Worm (Caenorhabditis elegans) whole organism, L4/young adult: ENCODE measurements around the gene sri-78.
"Not testable (repeated sequence)": the region's sequence is repeated elsewhere in the genome, so short reads cannot be mapped to it uniquely, and the experiment has no call there.

Source experiments
- W03F9.2 ChIP-seq: fragments of 150-350 bp; optimal IDR thresholded peaks from 2 replicates; lab custom pipeline; 2014; ENCODE audit warnings: missing biosample characterization, missing genetic modification characterization
- dao-5 ChIP-seq: sonication (generic microtip); optimal IDR thresholded peaks from 2 replicates; lab custom pipeline; 2016; ENCODE audit warnings: missing genotype, missing genetic modification characterization, moderate library complexity, missing compliant biosample characterization

DNA sequence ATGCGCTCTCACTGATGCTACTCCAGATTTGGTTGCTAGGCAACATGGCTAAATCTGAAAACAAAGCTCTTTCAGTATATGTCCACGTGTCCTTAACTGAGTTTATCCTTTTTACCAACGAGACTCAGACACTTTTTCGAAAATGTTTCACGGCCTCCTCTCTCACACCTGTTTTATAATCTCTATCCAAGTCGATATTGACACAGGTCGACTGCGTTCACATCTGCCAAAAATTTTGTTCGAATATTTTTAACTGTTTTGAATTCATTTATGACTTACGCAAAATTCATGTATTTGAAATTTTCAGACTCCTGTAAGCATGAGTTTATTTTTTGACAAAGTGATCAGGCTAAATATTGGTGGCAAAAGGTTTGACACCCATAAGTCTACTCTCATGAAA is 30.8 kb downstream of the sri-78 start, which contains the start of gene ZC239.3:
- not testable (repeated sequence) for TF ChIP-seq dao-5, W03F9.2 (tag; lab: Kevin White, UChicago)
